Worm (Caenorhabditis elegans) whole organism, late embryonic: Measurements from ENCODE around the gene F42A9.17.

ENCODE experiments used
- F13H6.1 ChIP-seq: sonication (generic microtip); optimal IDR thresholded peaks from 2 replicates; lab custom pipeline; 2016; ENCODE audit warnings: missing genetic modification characterization, missing compliant biosample characterization
- K02D7.2 ChIP-seq: sonication (generic microtip); optimal IDR thresholded peaks from 2 replicates; lab custom pipeline; 2017; ENCODE audit warnings: mild to moderate bottlenecking, missing genetic modification characterization, missing compliant biosample characterization
- Y22D7AL.16 ChIP-seq: sonication (generic microtip); optimal IDR thresholded peaks from 2 replicates; lab custom pipeline; 2016; ENCODE audit warnings: missing genetic modification characterization, missing compliant biosample characterization
- ahr-1 ChIP-seq: sonication (generic microtip); optimal IDR thresholded peaks from 2 replicates; lab custom pipeline; 2016; ENCODE audit warnings: missing genetic modification characterization, missing compliant biosample characterization
- ama-1 ChIP-seq: fragments of 150-350 bp; optimal IDR thresholded peaks from 2 replicates; lab custom pipeline; 2014
- ceh-18 ChIP-seq: sonication (generic microtip); optimal IDR thresholded peaks from 2 replicates; lab custom pipeline; 2016; ENCODE audit warnings: missing genetic modification characterization, missing compliant biosample characterization
- ceh-2 ChIP-seq: sonication (generic microtip); optimal IDR thresholded peaks from 2 replicates; lab custom pipeline; 2016; ENCODE audit warnings: missing genotype, missing genetic modification characterization, missing compliant biosample characterization
- ceh-22 ChIP-seq: sonication (generic microtip); optimal IDR thresholded peaks from 2 replicates; lab custom pipeline; 2017; ENCODE audit warnings: missing biosample characterization, missing genetic modification characterization
- ceh-24 ChIP-seq: sonication (generic microtip); optimal IDR thresholded peaks from 2 replicates; lab custom pipeline; 2016; ENCODE audit warnings: mild to moderate bottlenecking, missing genetic modification characterization, missing compliant biosample characterization
- ceh-31 ChIP-seq: sonication (generic microtip); optimal IDR thresholded peaks from 2 replicates; lab custom pipeline; 2016; ENCODE audit warnings: missing genetic modification characterization, missing compliant biosample characterization
- ceh-45 ChIP-seq: fragments of 200-800 bp; sonication (Bioruptor generic); IDR thresholded peaks from 2 replicates; pipeline ENCODE4 v1.3.6; 2022; ENCODE audit warnings: missing genetic modification reagents, missing genetic modification characterization, missing compliant biosample characterization
- ceh-48 ChIP-seq: sonication (generic microtip); optimal IDR thresholded peaks from 2 replicates; lab custom pipeline; 2016; ENCODE audit warnings: missing genetic modification characterization, inconsistent platforms, missing compliant biosample characterization
- ceh-6 ChIP-seq: fragments of 200-800 bp; sonication (Bioruptor generic); optimal IDR thresholded peaks from 2 replicates; lab custom pipeline; 2018; ENCODE audit warnings: mild to moderate bottlenecking, missing genetic modification characterization, missing compliant biosample characterization
- dmd-4 ChIP-seq: sonication (generic microtip); optimal IDR thresholded peaks from 2 replicates; lab custom pipeline; 2016; ENCODE audit warnings: borderline replicate concordance, missing genetic modification characterization, missing compliant biosample characterization
- elt-2 ChIP-seq: sonication (generic microtip); optimal IDR thresholded peaks from 2 replicates; lab custom pipeline; 2016; ENCODE audit warnings: missing genetic modification reagents, missing genetic modification characterization, missing compliant biosample characterization
- ets-4 ChIP-seq: sonication (generic microtip); optimal IDR thresholded peaks from 2 replicates; lab custom pipeline; 2016; ENCODE audit warnings: missing genetic modification characterization, missing compliant biosample characterization
- eyg-1 ChIP-seq: sonication (generic microtip); optimal IDR thresholded peaks from 2 replicates; lab custom pipeline; 2016; ENCODE audit warnings: missing genotype, missing genetic modification characterization, missing compliant biosample characterization
- fkh-10 ChIP-seq: fragments of 150-350 bp; optimal IDR thresholded peaks from 2 replicates; lab custom pipeline; 2014; ENCODE audit warnings: missing biosample characterization, missing genetic modification reagents, missing genetic modification characterization
- fkh-6 ChIP-seq: sonication (generic microtip); optimal IDR thresholded peaks from 2 replicates; lab custom pipeline; 2016; ENCODE audit warnings: missing genetic modification characterization, missing compliant biosample characterization
- gmeb-2 ChIP-seq: sonication (generic microtip); optimal IDR thresholded peaks from 2 replicates; lab custom pipeline; 2016; ENCODE audit warnings: missing genetic modification characterization, inconsistent platforms, missing compliant biosample characterization
- hlh-13 ChIP-seq: fragments of 200-800 bp; sonication (Bioruptor generic); optimal IDR thresholded peaks from 2 replicates; lab custom pipeline; 2018; ENCODE audit warnings: mild to moderate bottlenecking, missing genetic modification characterization, missing compliant biosample characterization
- hlh-8 ChIP-seq: sonication (generic microtip); optimal IDR thresholded peaks from 2 replicates; lab custom pipeline; 2016; ENCODE audit warnings: missing genotype, missing genetic modification characterization, missing compliant biosample characterization
- lim-6 ChIP-seq: sonication (generic microtip); optimal IDR thresholded peaks from 2 replicates; lab custom pipeline; 2016; ENCODE audit warnings: missing genetic modification characterization, missing compliant biosample characterization
- lin-11 ChIP-seq: fragments of 200-800 bp; sonication (Bioruptor generic); optimal IDR thresholded peaks from 2 replicates; lab custom pipeline; 2018; ENCODE audit warnings: mild to moderate bottlenecking, missing genetic modification characterization, missing compliant biosample characterization
- nhr-232 ChIP-seq: sonication (generic microtip); optimal IDR thresholded peaks from 2 replicates; lab custom pipeline; 2016; ENCODE audit warnings: missing genetic modification characterization, missing compliant biosample characterization
- pag-3 ChIP-seq: sonication (generic microtip); optimal IDR thresholded peaks from 2 replicates; lab custom pipeline; 2016; ENCODE audit warnings: missing compliant biosample characterization, missing genetic modification characterization, borderline replicate concordance
- pqm-1 ChIP-seq: sonication (generic microtip); optimal IDR thresholded peaks from 2 replicates; lab custom pipeline; 2016; ENCODE audit warnings: missing genetic modification characterization, missing compliant biosample characterization
- pros-1 ChIP-seq: fragments of 150-350 bp; optimal IDR thresholded peaks from 2 replicates; lab custom pipeline; 2014; ENCODE audit warnings: missing biosample characterization, missing genetic modification reagents, missing genetic modification characterization
- sox-2 ChIP-seq: fragments of 200-800 bp; sonication (Bioruptor generic); IDR thresholded peaks from 2 replicates; pipeline ENCODE4 v1.3.6; 2022; ENCODE audit warnings: missing genetic modification reagents, missing genetic modification characterization, missing compliant biosample characterization
- syd-9 ChIP-seq: sonication (generic microtip); optimal IDR thresholded peaks from 2 replicates; lab custom pipeline; 2016; ENCODE audit warnings: mild to moderate bottlenecking, missing genetic modification characterization, moderate library complexity, missing compliant biosample characterization
- tbx-2 ChIP-seq: sonication (generic microtip); optimal IDR thresholded peaks from 2 replicates; lab custom pipeline; 2016; ENCODE audit warnings: missing genetic modification characterization, missing compliant biosample characterization
- unc-42 ChIP-seq: sonication (generic microtip); optimal IDR thresholded peaks from 2 replicates; lab custom pipeline; 2016; ENCODE audit warnings: missing genotype, missing genetic modification characterization, missing compliant biosample characterization
- unc-55 ChIP-seq: sonication (generic microtip); optimal IDR thresholded peaks from 2 replicates; lab custom pipeline; 2017; ENCODE audit warnings: missing biosample characterization, missing genetic modification reagents, missing genetic modification characterization
- ztf-16 ChIP-seq: sonication (generic microtip); optimal IDR thresholded peaks from 2 replicates; lab custom pipeline; 2017; ENCODE audit warnings: missing genetic modification characterization, missing compliant biosample characterization

The F42A9.17 gene

DNA sequence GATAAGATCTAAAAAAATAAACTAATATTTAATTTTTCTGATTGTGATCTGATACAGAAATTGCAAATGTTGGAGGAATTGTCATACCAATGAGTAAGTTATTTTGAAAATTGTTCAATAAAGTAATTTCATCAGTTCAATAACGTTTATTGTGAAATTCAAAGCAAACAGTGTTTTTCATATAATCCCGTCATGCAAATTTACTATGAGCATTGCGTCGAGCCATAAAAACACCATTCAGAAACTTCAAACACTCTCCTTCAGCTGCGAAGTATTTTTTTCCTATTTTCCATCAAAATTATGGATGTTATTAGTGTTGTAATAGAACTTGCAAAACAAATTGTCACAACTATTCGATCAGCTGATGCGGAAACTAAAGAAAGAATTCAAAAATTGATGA lies 40.1 kb upstream of the F42A9.17 start, which contains the start of gene C49C8.8:
C49C8.8 (plus strand) TSS at position 301 of the 400 bp plus-strand sequence.
- TF ChIP-seq ceh-22, result no peak

DNA sequence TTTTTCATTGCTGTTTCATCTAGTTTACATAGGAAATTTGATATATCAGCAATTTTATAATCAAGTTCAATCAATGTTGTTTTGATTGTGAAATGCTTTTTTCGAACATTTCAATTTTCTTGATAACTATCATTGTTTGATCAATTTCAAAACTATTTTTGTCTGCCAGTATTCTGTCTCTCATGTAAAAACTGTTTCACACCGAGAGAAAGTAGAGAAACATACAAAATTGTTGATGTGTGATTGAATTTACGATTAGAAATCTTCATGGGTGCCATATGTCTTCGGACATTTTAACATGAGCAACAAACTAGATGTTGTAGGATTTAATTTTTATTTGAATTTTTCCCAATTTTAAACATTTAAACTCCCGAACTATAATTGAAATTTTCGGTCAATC lies 39.0 kb upstream of the F42A9.17 start, which contains the start of gene C49C8.2:
C49C8.2 (plus strand) TSS at position 393 of the 400 bp plus-strand sequence.
- TF ChIP-seq K02D7.2 (no peak), ceh-45 (GFP tag; lab: Robert Waterston, UW) (no peak), unc-55 (no peak), gmeb-2 (no peak), lim-6 (no peak)

DNA sequence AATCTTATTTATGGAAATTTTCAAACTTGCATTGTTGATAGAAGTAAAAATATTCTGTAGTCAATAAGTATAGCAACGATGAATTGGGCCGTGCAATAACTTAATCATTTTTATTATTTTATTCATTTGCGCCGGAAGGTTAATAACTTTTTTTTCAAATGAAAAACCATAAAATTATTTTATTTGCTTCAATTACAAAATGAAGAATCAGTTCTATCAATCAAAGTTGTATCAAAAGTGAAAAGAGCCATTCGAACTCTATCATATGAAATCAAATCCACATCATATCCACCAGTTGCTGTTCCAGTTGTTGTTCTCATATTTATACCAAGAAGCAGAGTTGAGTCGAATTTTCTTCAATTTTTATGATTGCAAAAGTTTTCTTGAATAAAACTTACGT lies 36.8 kb upstream of the F42A9.17 start, which contains the start of gene cyp-33E1:
cyp-33E1 (minus strand) TSS at position 101 of the 400 bp plus-strand sequence.
- no peak for TF ChIP-seq eyg-1 (tag; lab: Kevin White, UChicago)

DNA sequence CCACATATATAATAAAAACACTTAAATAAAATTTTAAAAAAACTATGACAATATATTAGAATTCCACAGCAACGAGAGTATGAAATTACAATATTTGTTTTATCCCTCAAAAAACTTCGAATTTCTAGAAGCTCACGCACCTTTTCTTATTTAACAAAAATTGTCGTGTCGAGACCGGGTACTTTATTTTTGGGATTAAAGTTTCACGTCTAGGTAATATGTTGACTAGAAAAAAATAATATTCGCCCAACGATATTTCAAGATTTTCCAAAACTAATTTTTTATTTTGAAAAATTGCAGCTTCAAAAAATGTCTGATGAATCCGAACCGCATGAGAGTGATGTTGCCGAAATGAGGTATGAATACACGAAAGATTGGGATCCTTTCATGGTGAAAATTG lies 32.7 kb upstream of the F42A9.17 start, which contains the start of gene C49C8.3:
C49C8.3 (plus strand) TSS at position 301 of the 400 bp plus-strand sequence.
- no peak for TF ChIP-seq sox-2 (GFP tag; lab: Robert Waterston, UW)
- no peak for TF ChIP-seq eyg-1 (tag; lab: Kevin White, UChicago)
- TF ChIP-seq unc-42, result no peak
- TF ChIP-seq ceh-18 (tag; lab: Kevin White, UChicago), result no peak
- no peak for TF ChIP-seq ztf-16 (tag; lab: Kevin White, UChicago)
- no peak for TF ChIP-seq ama-1
- TF ChIP-seq unc-55, result no peak
- TF ChIP-seq pros-1 (tag; lab: Kevin White, UChicago), result no peak
- no peak for TF ChIP-seq hlh-8 (tag; lab: Kevin White, UChicago)
- no peak for TF ChIP-seq K02D7.2
- TF ChIP-seq ceh-6 (GFP tag; lab: Kevin White, UChicago), result no peak
- no peak for TF ChIP-seq ceh-2
- TF ChIP-seq dmd-4 (tag; lab: Kevin White, UChicago), result no peak
- no peak for TF ChIP-seq ahr-1 (tag; lab: Kevin White, UChicago)
- TF ChIP-seq pqm-1 (tag; lab: Kevin White, UChicago), result no peak
- TF ChIP-seq fkh-6 (tag; lab: Kevin White, UChicago), result no peak
- no peak for TF ChIP-seq ceh-48 (tag; lab: Kevin White, UChicago)
- TF ChIP-seq lin-11 (tag; lab: Kevin White, UChicago), result no peak
- TF ChIP-seq F13H6.1 (tag; lab: Kevin White, UChicago), result no peak

DNA sequence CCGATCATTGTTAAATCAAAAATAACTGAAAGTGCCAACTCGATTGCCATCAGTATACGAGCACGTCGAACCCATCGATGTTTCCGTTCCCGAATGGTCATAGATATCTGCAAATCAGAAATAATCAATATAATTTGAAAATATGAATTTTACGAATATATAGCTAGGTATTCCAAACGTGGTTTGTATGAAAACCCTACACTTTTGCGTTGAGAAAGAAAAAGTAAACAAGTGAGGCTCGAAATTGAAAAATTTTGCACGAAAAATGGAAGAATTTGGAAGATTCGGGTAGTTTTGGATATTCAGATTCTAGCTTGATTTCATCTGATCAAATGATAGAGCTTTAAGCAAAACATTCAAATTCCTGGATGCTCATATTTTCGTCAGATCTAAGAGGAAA lies 27.0 kb upstream of the F42A9.17 start, which contains the start of gene F42A9.9:
F42A9.9 (minus strand) TSS at position 101 of the 400 bp plus-strand sequence.
- no peak for TF ChIP-seq elt-2 (tag; lab: Kevin White, UChicago)
- TF ChIP-seq pqm-1 (tag; lab: Kevin White, UChicago), result no peak
- TF ChIP-seq ceh-22, result no peak
- TF ChIP-seq ceh-2, result no peak
- TF ChIP-seq unc-42, result no peak
- no peak for TF ChIP-seq ets-4 (tag; lab: Kevin White, UChicago)
- no peak for TF ChIP-seq fkh-10 (GFP tag; lab: Kevin White, UChicago)
- no peak for TF ChIP-seq Y22D7AL.16 (tag; lab: Kevin White, UChicago)
- no peak for TF ChIP-seq nhr-232 (tag; lab: Kevin White, UChicago)
- TF ChIP-seq lim-6, result no peak
- no peak for TF ChIP-seq fkh-6 (tag; lab: Kevin White, UChicago)
- TF ChIP-seq pag-3, result no peak
- TF ChIP-seq syd-9, result no peak
- no peak for TF ChIP-seq ceh-31 (tag; lab: Kevin White, UChicago)
- TF ChIP-seq ceh-24 (tag; lab: Kevin White, UChicago), result no peak

DNA sequence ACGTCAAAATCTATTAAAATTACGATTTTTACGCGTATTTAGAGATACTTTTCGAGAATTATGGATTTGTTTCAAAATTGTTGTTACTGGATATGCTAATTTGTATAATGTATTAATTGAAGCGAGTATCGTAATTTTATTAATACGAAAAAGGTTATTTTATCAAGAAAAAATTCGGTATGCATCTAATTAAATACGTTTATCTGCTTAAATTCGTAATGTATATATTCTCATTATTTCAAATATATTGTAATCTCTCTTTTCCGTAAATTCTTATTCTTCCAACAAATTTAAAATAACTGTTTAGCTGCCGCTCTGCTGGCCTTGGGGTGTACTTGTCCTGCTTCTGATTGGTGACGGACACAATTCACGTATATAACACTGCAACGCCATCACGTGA lies 19.3 kb upstream of the F42A9.17 start, which contains the start of gene dgk-4:
dgk-4 (plus strand) TSS at position 301 of the 400 bp plus-strand sequence.
- no peak for TF ChIP-seq ceh-6 (GFP tag; lab: Kevin White, UChicago)
- no peak for TF ChIP-seq hlh-13 (GFP tag; lab: Kevin White, UChicago)
- TF ChIP-seq ceh-24 (tag; lab: Kevin White, UChicago), result no peak
- TF ChIP-seq ceh-18 (tag; lab: Kevin White, UChicago), result no peak
- TF ChIP-seq tbx-2, result no peak
